Worm (Caenorhabditis elegans): ENCODE measurements around the gene ttc-4.

ce11 chrII:5570272-5570671, 24.2 kb upstream of the ttc-4 start, which contains the start of the genes C17C3.1 and C17C3.15:
- TF ChIP-seq ref-1 (GFP tag; conservative IDR thresholded peaks at IDR 0.05) (no peak), tab-1 (GFP tag; IDR thresholded peaks at IDR 0.05) (no peak), ztf-23 (GFP tag; IDR thresholded peaks at IDR 0.05) (no peak), klf-2 (GFP tag; conservative IDR thresholded peaks at IDR 0.05) (no peak), flt-1 (GFP tag; IDR thresholded peaks at IDR 0.05) (no peak), ztf-29 (GFP tag; IDR thresholded peaks at IDR 0.05) (no peak), med-1 (GFP tag; optimal IDR thresholded peaks at IDR 0.05; ENCODE audit: insufficient read depth) (no peak)
